Worm (Caenorhabditis elegans) whole organism, L4/young adult: ENCODE data around the gene Y54G2A.41.
"Not testable (repeated sequence)": the region's sequence is repeated elsewhere in the genome, so short reads cannot be mapped to it uniquely, and the experiment has no call there.

ENCODE experiments used
- W03F9.2 ChIP-seq: fragments of 150-350 bp; optimal IDR thresholded peaks from 2 replicates; lab custom pipeline; 2014; ENCODE audit warnings: missing biosample characterization, missing genetic modification characterization
- dao-5 ChIP-seq: sonication (generic microtip); optimal IDR thresholded peaks from 2 replicates; lab custom pipeline; 2016; ENCODE audit warnings: missing genotype, missing genetic modification characterization, moderate library complexity, missing compliant biosample characterization
- him-1 ChIP-seq: sonication (generic microtip); optimal IDR thresholded peaks from 2 replicates; lab custom pipeline; 2016; ENCODE audit warnings: missing genotype, missing genetic modification reagents, missing genetic modification characterization, missing compliant biosample characterization

Gene Y54G2A.41

DNA sequence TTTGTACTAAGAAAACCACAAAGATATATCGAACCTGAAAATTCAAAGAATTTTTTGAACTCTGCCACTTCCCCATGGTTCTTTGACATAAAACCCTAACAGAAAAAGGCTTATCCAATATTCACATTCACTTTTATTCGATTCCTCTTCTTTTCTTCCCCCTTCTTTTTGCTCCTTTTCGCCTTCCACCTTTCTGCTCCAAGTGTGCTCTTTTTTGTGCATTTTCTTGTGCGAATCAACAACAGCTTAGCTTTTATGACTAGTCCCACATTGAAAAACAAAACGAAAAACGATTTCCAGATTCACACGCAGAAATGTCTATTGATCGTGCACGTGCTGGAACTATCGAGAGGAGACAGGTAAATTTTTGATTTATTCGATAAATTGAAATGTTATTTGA is at the start of gene Y54G2A.41:
Gene Y54G2A.41 (plus strand): TSS at position 301 of the 400 bp plus-strand sequence.
- TF ChIP-seq him-1 (tag; lab: Kevin White, UChicago) = no peak
- no peak for TF ChIP-seq W03F9.2 (tag; lab: Kevin White, UChicago)
- TF ChIP-seq dao-5 (tag; lab: Kevin White, UChicago) = no peak

DNA sequence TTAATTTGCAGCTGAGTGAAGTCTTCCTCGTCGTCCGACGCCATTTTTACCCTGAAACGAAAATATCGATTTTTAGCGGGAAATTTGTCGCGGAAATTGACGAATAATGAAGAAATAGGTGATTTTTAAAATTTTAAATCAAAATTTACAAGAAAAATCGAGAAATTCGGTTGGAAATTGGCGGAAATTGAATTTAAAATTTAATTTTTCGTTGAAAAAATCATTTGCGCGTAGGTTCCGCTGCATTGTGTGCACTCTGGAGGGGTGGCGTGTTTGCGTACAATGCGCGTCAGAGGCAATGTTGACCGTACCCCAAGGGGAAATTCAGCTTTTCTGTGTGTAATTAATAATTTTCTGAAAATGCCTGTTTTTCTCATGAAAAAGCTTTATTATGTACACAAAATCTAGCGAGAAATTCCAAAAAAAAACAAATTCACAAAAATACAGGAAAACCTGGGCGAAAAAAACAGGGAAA is 47.7 kb upstream of the Y54G2A.41 start, which contains the start of gene Y94H6A.5:
Gene Y94H6A.5 (minus strand): TSS at position 51 of the 475 bp plus-strand sequence.
- TF ChIP-seq dao-5 (tag; lab: Kevin White, UChicago) (no peak), W03F9.2 (tag; lab: Kevin White, UChicago) (peak; percentile 20), him-1 (tag; lab: Kevin White, UChicago) (peak; percentile 63)

DNA sequence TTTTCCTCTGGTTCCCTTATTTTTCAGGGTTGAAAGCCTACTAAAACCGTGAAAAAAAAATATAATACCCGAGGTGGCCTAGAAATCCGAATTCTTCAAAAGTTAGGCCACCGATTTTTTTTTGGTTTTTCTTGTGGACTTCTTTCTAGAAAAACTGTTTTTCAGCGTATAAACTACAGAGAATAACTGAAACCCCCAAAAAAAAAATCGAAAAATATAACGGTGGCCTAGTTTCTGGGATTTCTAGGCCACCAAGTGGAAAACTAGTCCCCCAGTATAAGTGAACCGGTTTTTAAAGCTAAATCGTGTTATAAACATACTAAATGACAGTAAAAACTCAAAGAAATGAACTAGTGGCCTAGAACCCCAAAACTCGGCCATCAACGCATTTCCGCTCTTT is 46.0 kb upstream of the Y54G2A.41 start:
- no peak for TF ChIP-seq dao-5 (tag; lab: Kevin White, UChicago)
- no peak for TF ChIP-seq him-1 (tag; lab: Kevin White, UChicago)
- TF ChIP-seq W03F9.2 (tag; lab: Kevin White, UChicago) = no peak

DNA sequence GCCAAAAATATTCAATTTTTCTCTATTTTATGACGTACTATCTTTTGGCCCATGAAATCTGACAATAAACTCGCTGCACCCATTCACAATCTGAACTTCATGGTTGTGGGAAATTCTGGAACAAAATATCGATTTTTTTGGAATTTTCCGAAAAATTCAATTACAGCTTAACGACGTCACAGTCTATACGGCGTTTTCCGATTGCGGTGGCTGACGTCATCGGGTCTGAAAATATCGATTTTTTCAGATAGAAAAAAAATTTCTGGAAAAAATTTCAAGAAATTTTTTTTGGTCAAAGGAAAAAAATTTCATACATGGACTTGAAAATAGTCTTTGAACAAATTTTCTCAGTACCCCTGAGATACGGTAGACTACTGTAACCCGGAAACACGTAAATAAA is 44.7 kb upstream of the Y54G2A.41 start, which contains the start of gene ubc-8:
Gene ubc-8 (minus strand): TSS at position 227 of the 400 bp plus-strand sequence.
- TF ChIP-seq W03F9.2 (tag; lab: Kevin White, UChicago) = no peak
- no peak for TF ChIP-seq dao-5 (tag; lab: Kevin White, UChicago)
- TF ChIP-seq him-1 (tag; lab: Kevin White, UChicago) = no peak

DNA sequence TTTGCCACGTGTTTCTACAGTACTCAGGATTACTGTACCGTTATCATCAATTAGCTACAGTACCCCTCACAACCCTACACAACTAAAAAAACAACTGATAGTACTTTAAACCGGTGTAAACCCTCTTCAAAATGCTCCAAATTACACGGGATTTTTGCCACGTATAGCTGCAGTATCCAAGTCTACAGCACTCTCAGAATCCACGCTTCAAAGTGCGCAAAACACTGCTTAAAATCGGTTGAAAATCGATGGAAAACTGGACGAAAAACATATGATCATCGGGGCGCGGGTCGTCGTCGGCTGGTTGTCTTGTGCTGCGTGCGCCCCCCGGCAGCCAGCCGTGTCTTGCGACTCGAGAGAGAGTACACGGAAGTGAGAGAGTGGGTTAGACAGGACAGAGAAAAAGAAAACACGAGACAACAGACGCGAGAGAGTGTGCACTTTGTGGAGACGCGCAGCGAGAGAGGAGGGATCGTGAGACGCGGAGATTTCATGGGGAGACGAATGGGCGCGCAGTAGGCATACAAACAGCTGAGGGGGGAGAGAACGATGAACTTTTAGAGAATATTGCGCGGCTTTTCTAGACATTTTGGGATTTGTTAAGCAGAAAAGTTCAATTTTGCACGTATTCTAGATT is 43.2 kb upstream of the Y54G2A.41 start:
- TF ChIP-seq him-1 (tag; lab: Kevin White, UChicago) (peak; percentile 57), dao-5 (tag; lab: Kevin White, UChicago) (peak; percentile 27), W03F9.2 (tag; lab: Kevin White, UChicago) (peak; percentile 9)

DNA sequence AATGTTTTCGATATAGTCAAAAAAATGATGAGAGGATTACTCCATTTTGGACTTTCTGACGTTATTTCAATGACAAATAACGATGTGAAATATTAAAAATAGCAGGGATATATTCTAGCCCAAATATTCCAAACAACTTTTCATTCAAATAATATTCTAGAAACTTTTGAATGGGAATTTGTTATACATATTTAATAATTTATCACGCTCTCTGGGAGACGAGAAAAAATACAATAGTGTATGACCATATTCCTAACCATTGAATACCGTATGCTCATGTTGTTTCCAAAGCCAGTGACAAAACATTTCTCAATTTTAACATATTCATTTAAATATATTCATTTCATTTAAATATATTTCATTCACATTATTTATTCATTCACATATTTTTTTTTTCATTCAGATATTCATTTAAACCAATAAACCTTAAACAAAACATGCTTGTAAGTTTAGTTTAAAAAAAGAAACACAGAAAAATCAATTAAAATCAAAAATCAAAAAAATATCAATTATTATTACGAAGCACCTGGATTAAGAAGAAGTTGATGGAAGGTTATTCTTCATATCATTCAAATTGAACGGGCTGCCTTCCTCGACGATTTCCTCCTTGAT is 42.0 kb upstream of the Y54G2A.41 start:
- TF ChIP-seq W03F9.2 (tag; lab: Kevin White, UChicago) (peak; percentile 7), him-1 (tag; lab: Kevin White, UChicago) (no peak)

DNA sequence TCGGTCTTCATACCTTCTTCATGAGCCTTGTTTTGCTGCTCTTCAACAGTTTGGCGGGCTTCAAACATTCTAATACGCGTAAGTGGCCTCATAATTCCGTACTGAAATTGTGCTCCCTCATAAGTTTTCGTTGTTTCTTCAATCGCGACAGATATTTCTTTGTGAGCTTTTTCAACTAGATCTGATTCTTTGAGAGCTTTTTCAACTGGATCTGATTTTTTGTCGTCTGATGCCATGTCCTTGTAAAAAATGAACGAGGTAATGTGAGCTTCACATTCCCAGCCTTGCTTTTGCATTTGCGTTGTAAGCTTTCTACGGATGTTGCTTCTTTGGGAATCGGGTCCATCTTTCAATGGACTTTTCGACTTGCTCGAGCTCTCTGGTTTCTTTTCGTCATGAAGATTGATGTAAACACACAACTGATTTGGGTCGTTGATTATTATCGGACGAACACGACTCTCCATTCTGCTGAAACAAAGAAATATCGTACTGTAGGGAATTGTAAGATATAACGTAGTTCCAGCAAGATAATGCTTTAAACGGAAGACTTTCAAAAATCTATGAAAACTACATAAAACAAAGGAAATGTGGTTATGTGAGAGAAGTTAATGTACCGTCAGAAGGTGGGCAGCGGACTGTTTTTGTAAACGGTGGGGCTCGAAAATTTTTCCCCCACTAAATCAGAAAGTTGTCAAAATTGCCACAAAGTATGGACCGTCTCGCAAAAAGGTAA is 41.3 kb upstream of the Y54G2A.41 start, which contains the start of gene Y94H6A.10:
Gene Y94H6A.10 (minus strand): TSS at position 464 of the 733 bp plus-strand sequence.
- TF ChIP-seq him-1 (tag; lab: Kevin White, UChicago) (no peak), dao-5 (tag; lab: Kevin White, UChicago) (no peak), W03F9.2 (tag; lab: Kevin White, UChicago) (no peak)

DNA sequence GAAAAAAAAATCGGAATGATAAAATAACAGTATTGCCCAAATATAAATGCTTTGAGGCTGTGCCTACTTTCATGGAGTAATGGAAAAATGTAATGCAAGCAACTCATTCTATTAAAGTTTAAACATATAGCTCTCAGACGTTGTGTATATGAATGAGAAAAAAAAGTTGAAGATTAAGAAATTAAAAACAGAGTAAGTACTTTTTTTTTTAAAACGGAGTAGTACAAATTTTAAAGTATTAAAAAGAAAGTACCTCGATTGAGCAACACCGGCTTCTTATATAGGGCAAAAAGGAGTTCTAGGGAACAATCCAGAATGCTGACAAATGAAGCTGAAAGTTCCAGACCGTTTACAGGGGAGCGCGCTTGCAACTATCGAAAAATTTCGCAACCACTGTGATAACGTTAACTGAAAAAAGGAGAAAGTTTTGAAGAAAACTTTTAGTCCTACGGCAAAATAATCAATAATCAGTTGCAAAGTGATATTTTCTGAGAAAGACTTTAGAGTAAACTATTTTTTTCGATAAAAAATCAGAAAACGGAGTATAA is 40.5 kb upstream of the Y54G2A.41 start:
- no peak for TF ChIP-seq him-1 (tag; lab: Kevin White, UChicago)
- no peak for TF ChIP-seq dao-5 (tag; lab: Kevin White, UChicago)
- peak; percentile 43 for TF ChIP-seq W03F9.2 (tag; lab: Kevin White, UChicago)

DNA sequence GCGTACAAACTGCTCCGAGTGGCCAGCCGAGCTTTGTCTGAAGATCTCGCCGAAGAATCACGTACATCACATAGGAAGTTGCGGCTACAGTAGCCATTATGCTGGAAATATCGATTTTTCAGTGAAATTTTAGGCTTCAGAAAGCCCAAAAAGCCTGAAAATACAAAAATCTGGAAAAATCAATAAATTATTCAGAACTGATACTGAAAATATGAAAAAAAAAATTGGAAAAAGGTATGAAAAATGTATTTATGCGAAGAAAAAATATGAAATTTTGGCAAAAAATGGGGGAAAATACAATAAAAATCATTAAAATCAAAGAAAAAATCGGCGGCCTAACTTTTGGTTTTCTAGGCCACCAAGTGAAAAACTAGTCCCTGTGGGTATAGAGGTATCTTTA is 38.7 kb upstream of the Y54G2A.41 start, which contains the start of gene Y94H6A.12:
Gene Y94H6A.12 (minus strand): TSS at position 101 of the 400 bp plus-strand sequence.
- TF ChIP-seq dao-5 (tag; lab: Kevin White, UChicago) = no peak
- no peak for TF ChIP-seq him-1 (tag; lab: Kevin White, UChicago)
- TF ChIP-seq W03F9.2 (tag; lab: Kevin White, UChicago) = no peak

DNA sequence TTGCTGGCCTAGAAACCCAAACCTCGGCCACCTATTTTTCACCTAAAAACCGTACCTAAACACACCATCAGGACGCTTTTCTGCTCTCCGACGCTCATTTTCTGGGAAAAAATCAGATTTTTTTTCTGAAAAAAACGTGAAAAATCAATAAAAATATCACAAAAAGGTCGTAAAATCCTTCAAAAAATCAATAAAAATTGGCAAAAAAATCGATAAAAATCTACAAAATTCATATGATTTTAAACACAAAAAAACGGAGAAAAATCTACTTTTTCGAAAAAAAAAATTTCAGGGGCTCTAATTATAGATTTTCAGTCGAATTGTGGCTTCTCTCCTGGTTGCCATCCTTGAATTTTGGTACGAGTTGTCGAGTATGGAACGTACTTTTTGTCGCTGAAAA is 35.2 kb upstream of the Y54G2A.41 start, which contains the start of gene Y94H6A.7:
Gene Y94H6A.7 (minus strand): TSS at position 101 of the 400 bp plus-strand sequence.
- not testable (repeated sequence) for TF ChIP-seq dao-5, him-1, W03F9.2 (tag; lab: Kevin White, UChicago)

DNA sequence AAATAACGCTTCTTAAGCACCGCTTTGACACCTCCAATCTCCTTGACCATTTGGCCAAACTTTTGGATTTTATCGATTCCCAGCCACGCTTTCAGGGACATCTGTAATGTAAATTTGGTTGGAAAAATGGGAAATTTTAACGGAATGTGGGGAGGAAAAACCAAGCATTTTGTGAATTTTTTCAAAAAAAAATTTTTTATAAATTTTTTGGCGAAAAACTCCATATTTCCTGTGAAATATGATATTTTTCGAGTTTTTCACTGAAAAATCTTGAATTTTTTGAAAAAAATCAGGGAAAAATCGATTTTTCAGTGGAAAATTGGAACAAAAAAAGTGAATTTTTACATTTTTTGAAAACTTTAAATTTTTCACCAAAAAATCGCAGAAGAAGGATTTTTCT is 31.9 kb upstream of the Y54G2A.41 start, which contains the start of gene ndua-12:
Gene ndua-12 (minus strand): TSS at position 101 of the 400 bp plus-strand sequence.
- TF ChIP-seq W03F9.2, dao-5, him-1 (tag; lab: Kevin White, UChicago): not testable (repeated sequence)

DNA sequence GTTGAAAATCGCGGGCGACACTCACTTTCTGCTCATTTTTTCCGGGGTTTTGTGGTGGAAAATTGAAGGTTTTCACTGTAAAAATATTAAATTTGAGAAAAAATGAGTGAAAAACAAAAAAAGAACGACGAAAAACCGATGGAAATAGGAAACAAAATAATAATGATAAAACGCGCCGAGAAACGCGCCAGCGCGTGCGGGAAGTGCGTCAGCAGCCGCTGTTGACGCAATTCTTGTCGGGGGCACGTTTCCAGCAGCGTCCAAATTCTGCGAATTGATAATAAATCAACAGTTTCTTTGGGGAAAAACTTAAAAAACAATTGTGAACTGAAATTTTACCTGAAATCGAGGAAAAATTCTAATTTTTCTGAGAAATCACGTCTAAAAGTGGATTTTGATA is 25.9 kb upstream of the Y54G2A.41 start, which contains the start of gene ubxn-2:
Gene ubxn-2 (minus strand): TSS at position 36 of the 400 bp plus-strand sequence.
- peak; percentile 60 for TF ChIP-seq W03F9.2 (tag; lab: Kevin White, UChicago)
- TF ChIP-seq dao-5 (tag; lab: Kevin White, UChicago) = no peak
- TF ChIP-seq him-1 (tag; lab: Kevin White, UChicago) = peak; percentile 31
